Worm (Caenorhabditis elegans) whole organism, L2 larva: ENCODE data around the gene mnp-1.

ENCODE experiments used
- R02D3.7 ChIP-seq: fragments of 150-350 bp; optimal IDR thresholded peaks from 2 replicates; lab custom pipeline; 2014; ENCODE audit warnings: missing biosample characterization, missing genetic modification characterization
- Y55F3AM.14 ChIP-seq: fragments of 200-800 bp; sonication (Bioruptor generic); optimal IDR thresholded peaks from 2 replicates; lab custom pipeline; 2018; ENCODE audit warnings: mild to moderate bottlenecking, missing genetic modification characterization, missing compliant biosample characterization
- aly-2 ChIP-seq: fragments of 150-350 bp; optimal IDR thresholded peaks from 2 replicates; lab custom pipeline; 2014; ENCODE audit warnings: missing biosample characterization, missing genetic modification characterization
- ama-1 ChIP-seq: fragments of 150-350 bp; optimal IDR thresholded peaks from 2 replicates; lab custom pipeline; 2018; ENCODE audit warnings: inconsistent platforms
- blmp-1 ChIP-seq: sonication (generic microtip); optimal IDR thresholded peaks from 2 replicates; lab custom pipeline; 2017; ENCODE audit warnings: missing genetic modification characterization, mild to moderate bottlenecking, missing compliant biosample characterization, antibody characterized with exemption, moderate library complexity; ENCODE audit not compliant: insufficient read depth
- ceh-16 ChIP-seq: fragments of 150-350 bp; optimal IDR thresholded peaks from 2 replicates; lab custom pipeline; 2014; ENCODE audit warnings: missing biosample characterization, missing genetic modification characterization
- ceh-82 ChIP-seq: fragments of 150-350 bp; optimal IDR thresholded peaks from 2 replicates; lab custom pipeline; 2014; ENCODE audit warnings: missing biosample characterization, missing genetic modification characterization
- egl-27 ChIP-seq: sonication (generic microtip); optimal IDR thresholded peaks from 3 replicates; lab custom pipeline; 2017; ENCODE audit warnings: missing biosample characterization, missing genetic modification reagents, missing genetic modification characterization
- elt-1 ChIP-seq: fragments of 150-350 bp; optimal IDR thresholded peaks from 2 replicates; lab custom pipeline; 2014; ENCODE audit warnings: missing biosample characterization, missing genetic modification characterization
- elt-3 ChIP-seq: sonication (generic microtip); optimal IDR thresholded peaks from 2 replicates; lab custom pipeline; 2017; ENCODE audit warnings: missing biosample characterization, missing genetic modification characterization
- fos-1 ChIP-seq: fragments of 150-350 bp; optimal IDR thresholded peaks from 2 replicates; lab custom pipeline; 2014; ENCODE audit warnings: missing biosample characterization, missing genetic modification characterization
- gmeb-1 ChIP-seq: fragments of 150-350 bp; optimal IDR thresholded peaks from 2 replicates; lab custom pipeline; 2014; ENCODE audit warnings: missing biosample characterization, missing genetic modification characterization
- lin-11 ChIP-seq: fragments of 150-350 bp; sonication (generic microtip); optimal IDR thresholded peaks from 2 replicates; lab custom pipeline; 2014; ENCODE audit warnings: missing biosample characterization, missing genetic modification characterization, inconsistent platforms, mixed read lengths
- lin-13 ChIP-seq: fragments of 150-350 bp; optimal IDR thresholded peaks from 2 replicates; lab custom pipeline; 2014; ENCODE audit warnings: missing biosample characterization, missing genetic modification reagents, missing genetic modification characterization
- lsy-2 ChIP-seq, 2 experiments: fragments of 150-350 bp in 1 of 2; sonication (generic microtip) in 1 of 2; optimal IDR thresholded peaks; 2 replicates each; lab custom pipeline; 2014 to 2017; ENCODE audit warnings: missing biosample characterization in 2 of 2, missing genetic modification characterization in 2 of 2
- mab-5 ChIP-seq: fragments of 150-350 bp; optimal IDR thresholded peaks from 2 replicates; lab custom pipeline; 2014; ENCODE audit warnings: missing biosample characterization, missing genetic modification characterization
- mbf-1 ChIP-seq: sonication (generic microtip); optimal IDR thresholded peaks from 2 replicates; lab custom pipeline; 2017; ENCODE audit warnings: missing biosample characterization, missing genetic modification characterization
- mdl-1 ChIP-seq, 2 experiments: fragments of 150-350 bp in 1 of 2; sonication (generic microtip) in 1 of 2; optimal IDR thresholded peaks; 2 replicates each; lab custom pipeline; 2017; ENCODE audit warnings: missing biosample characterization in 2 of 2, missing genetic modification characterization in 2 of 2
- nhr-12 ChIP-seq: fragments of 150-350 bp; optimal IDR thresholded peaks from 2 replicates; lab custom pipeline; 2014; ENCODE audit warnings: missing biosample characterization, missing genetic modification characterization
- nhr-129 ChIP-seq: fragments of 150-350 bp; optimal IDR thresholded peaks from 2 replicates; lab custom pipeline; 2014; ENCODE audit warnings: missing biosample characterization, missing genetic modification characterization
- nhr-21 ChIP-seq: fragments of 150-350 bp; optimal IDR thresholded peaks from 2 replicates; lab custom pipeline; 2014; ENCODE audit warnings: missing biosample characterization, missing genetic modification characterization
- nhr-23 ChIP-seq: fragments of 150-350 bp; optimal IDR thresholded peaks from 2 replicates; lab custom pipeline; 2014; ENCODE audit warnings: missing biosample characterization, missing genetic modification reagents, missing genetic modification characterization
- nhr-237 ChIP-seq: fragments of 150-350 bp; optimal IDR thresholded peaks from 2 replicates; lab custom pipeline; 2014; ENCODE audit warnings: missing biosample characterization, missing genetic modification characterization
- nhr-6 ChIP-seq: fragments of 150-350 bp; optimal IDR thresholded peaks from 2 replicates; lab custom pipeline; 2014; ENCODE audit warnings: missing biosample characterization, missing genetic modification characterization
- nhr-77 ChIP-seq: fragments of 150-350 bp; optimal IDR thresholded peaks from 2 replicates; lab custom pipeline; 2014; ENCODE audit warnings: missing biosample characterization, missing genetic modification characterization
- peb-1 ChIP-seq: fragments of 150-350 bp; optimal IDR thresholded peaks from 2 replicates; lab custom pipeline; 2014; ENCODE audit warnings: missing biosample characterization, missing genetic modification characterization
- sem-4 ChIP-seq: fragments of 150-350 bp; optimal IDR thresholded peaks from 2 replicates; lab custom pipeline; 2014; ENCODE audit warnings: missing biosample characterization, missing genetic modification reagents, missing genetic modification characterization
- skn-1 ChIP-seq: sonication (generic microtip); optimal IDR thresholded peaks from 2 replicates; lab custom pipeline; 2017; ENCODE audit warnings: missing biosample characterization, missing genetic modification characterization
- sma-3 ChIP-seq: sonication (generic microtip); optimal IDR thresholded peaks from 2 replicates; lab custom pipeline; 2016; ENCODE audit warnings: missing genetic modification reagents, missing genetic modification characterization, missing compliant biosample characterization
- snpc-4 ChIP-seq: fragments of 150-350 bp; optimal IDR thresholded peaks from 2 replicates; lab custom pipeline; 2014; ENCODE audit warnings: missing biosample characterization, missing genetic modification characterization
- unc-62 ChIP-seq: fragments of 150-350 bp; optimal IDR thresholded peaks from 2 replicates; lab custom pipeline; 2014; ENCODE audit warnings: missing biosample characterization, missing genetic modification reagents, missing genetic modification characterization
- ztf-11 ChIP-seq: sonication (generic microtip); optimal IDR thresholded peaks from 2 replicates; lab custom pipeline; 2017; ENCODE audit warnings: missing biosample characterization, missing genetic modification characterization
- ztf-4 ChIP-seq: fragments of 150-350 bp; optimal IDR thresholded peaks from 2 replicates; lab custom pipeline; 2014; ENCODE audit warnings: missing biosample characterization, missing genetic modification characterization

The mnp-1 gene

ce11 chrIII:4384487-4384886 is 28.1 kb downstream of the mnp-1 start, which contains the start of gene pals-28:
Gene pals-28, plus strand, starts transcription at chrIII:4384787.
- TF ChIP-seq nhr-12 (tag; lab: Kevin White, UChicago) = no peak
- TF ChIP-seq mdl-1 (tag; optimal IDR thresholded peaks at IDR 0.05; lab: Kevin White, UChicago) = no peak
- TF ChIP-seq blmp-1 (tag; lab: Kevin White, UChicago) = no peak
- TF ChIP-seq, all 48 proteins: peak for 0

ce11 chrIII:4390421-4390820 is 34.0 kb downstream of the mnp-1 start:
- TF ChIP-seq mbf-1 (tag; lab: Kevin White, UChicago) = no peak
- no peak for TF ChIP-seq aly-2 (tag; lab: Kevin White, UChicago)
- TF ChIP-seq snpc-4 = no peak
- no peak for TF ChIP-seq nhr-237
- TF ChIP-seq nhr-6 (tag; lab: Kevin White, UChicago) = no peak
- TF ChIP-seq blmp-1 (tag; lab: Kevin White, UChicago) = no peak
- TF ChIP-seq nhr-12 (tag; lab: Kevin White, UChicago) = no peak
- TF ChIP-seq mdl-1 (tag; optimal IDR thresholded peaks at IDR 0.05; lab: Kevin White, UChicago) = no peak
- no peak for TF ChIP-seq peb-1 (tag; lab: Kevin White, UChicago)
- TF ChIP-seq mab-5 (tag; lab: Kevin White, UChicago) = no peak
- TF ChIP-seq nhr-23 (tag; lab: Kevin White, UChicago) = no peak
- TF ChIP-seq nhr-21 (tag; lab: Kevin White, UChicago) = no peak
- TF ChIP-seq ztf-11 = no peak
- TF ChIP-seq gmeb-1 (tag; lab: Kevin White, UChicago) = no peak
- TF ChIP-seq lin-13 = no peak
- no peak for TF ChIP-seq sem-4 (tag; lab: Kevin White, UChicago)
- TF ChIP-seq elt-1 (tag; lab: Kevin White, UChicago) = no peak

- TF ChIP-seq ztf-4 (tag; lab: Kevin White, UChicago) (no peak), blmp-1 (tag; lab: Kevin White, UChicago) (peak; percentile 66), snpc-4 (no peak)
Measured at ce11 chrIII:4391319-4391718, 34.9 kb downstream of the mnp-1 start.

ce11 chrIII:4391938-4392337 is 35.5 kb downstream of the mnp-1 start:
- TF ChIP-seq blmp-1 (tag; lab: Kevin White, UChicago) (no peak), nhr-77 (no peak), skn-1 (tag; lab: Kevin White, UChicago) (no peak), R02D3.7 (no peak), elt-3 (tag; lab: Kevin White, UChicago) (no peak), nhr-12 (tag; lab: Kevin White, UChicago) (no peak), ceh-16 (tag; lab: Kevin White, UChicago) (peak; percentile 12)
- TF ChIP-seq, all 48 proteins: peak for 1

ce11 chrIII:4394496-4394895 is 38.1 kb downstream of the mnp-1 start, which contains the start of gene R07E5.4:
Gene R07E5.4, plus strand, starts transcription at chrIII:4394796.
- no peak for TF ChIP-seq nhr-12 (tag; lab: Kevin White, UChicago)
- no peak for TF ChIP-seq nhr-129 (tag; lab: Kevin White, UChicago)
- TF ChIP-seq peb-1 (tag; lab: Kevin White, UChicago) = no peak
- no peak for TF ChIP-seq skn-1 (tag; lab: Kevin White, UChicago)
- no peak for TF ChIP-seq fos-1
- no peak for TF ChIP-seq mab-5 (tag; lab: Kevin White, UChicago)
- no peak for TF ChIP-seq elt-3 (tag; lab: Kevin White, UChicago)

DNA sequence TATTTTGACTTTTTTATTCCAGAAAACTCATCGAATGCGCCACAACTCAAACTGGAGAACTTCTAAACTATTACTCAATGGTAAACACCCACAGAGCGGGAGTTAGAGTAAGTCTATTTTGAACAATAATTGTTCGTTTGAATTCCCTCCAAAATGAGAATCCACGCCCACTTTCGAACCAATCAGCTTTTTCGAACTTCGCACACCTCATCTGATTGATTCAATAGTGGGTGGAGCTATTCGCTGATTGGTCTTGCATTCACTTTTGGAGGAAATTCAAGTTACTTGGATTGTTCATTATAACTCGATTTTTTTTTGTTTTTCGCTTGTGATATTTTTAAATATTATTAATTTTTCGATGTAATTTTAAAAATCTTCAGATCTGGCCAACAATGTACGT is 39.5 kb downstream of the mnp-1 start:
- TF ChIP-seq nhr-129 (tag; lab: Kevin White, UChicago) (no peak), unc-62 (GFP tag; lab: Kevin White, UChicago) (no peak), lsy-2 (tag; optimal IDR thresholded peaks at IDR 0.05; lab: Kevin White, UChicago) (no peak), mab-5 (tag; lab: Kevin White, UChicago) (no peak), Y55F3AM.14 (GFP tag; lab: Kevin White, UChicago) (no peak), nhr-12 (tag; lab: Kevin White, UChicago) (no peak), gmeb-1 (tag; lab: Kevin White, UChicago) (no peak), ama-1 (lab: Kevin White, UChicago) (no peak), lin-11 (tag; lab: Kevin White, UChicago) (no peak), ceh-82 (tag; lab: Kevin White, UChicago) (no peak), R02D3.7 (no peak), sma-3 (GFP tag; lab: Kevin White, UChicago) (no peak), nhr-23 (tag; lab: Kevin White, UChicago) (no peak), egl-27 (tag; lab: Kevin White, UChicago) (no peak), mdl-1 (tag; optimal IDR thresholded peaks at IDR 0.05; lab: Kevin White, UChicago) (no peak), skn-1 (tag; lab: Kevin White, UChicago) (no peak), ceh-16 (tag; lab: Kevin White, UChicago) (no peak), blmp-1 (tag; lab: Kevin White, UChicago) (no peak), snpc-4 (no peak), nhr-21 (tag; lab: Kevin White, UChicago) (no peak)
